Fruit fly (Drosophila melanogaster) whole organism, embryonic: Measurements from ENCODE around the gene Cat.

ENCODE experiments used
- ATbp ChIP-seq: fragments of 200-800 bp; sonication (Bioruptor generic); optimal IDR thresholded peaks from 2 replicates; lab custom pipeline; 2017; ENCODE audit warnings: missing biosample characterization, mild to moderate bottlenecking, missing genetic modification characterization, missing genetic modification reagents
- Atf3 ChIP-seq: fragments of 200-800 bp; sonication (Bioruptor generic); optimal IDR thresholded peaks from 3 replicates; lab custom pipeline; 2016; ENCODE audit warnings: missing biosample characterization, missing genetic modification characterization
- Bteb2 ChIP-seq: fragments of 200-800 bp; sonication (Bioruptor generic); optimal IDR thresholded peaks from 2 replicates; lab custom pipeline; 2016; ENCODE audit warnings: missing biosample characterization, missing genetic modification characterization
- CG10979 ChIP-seq: fragments of 200-800 bp; sonication (Bioruptor generic); optimal IDR thresholded peaks from 2 replicates; lab custom pipeline; 2018; ENCODE audit warnings: missing biosample characterization, mild to moderate bottlenecking, missing genetic modification characterization, moderate library complexity
- CG1233 ChIP-seq: fragments of 200-800 bp; sonication (Bioruptor generic); optimal IDR thresholded peaks from 4 replicates; lab custom pipeline; 2018; ENCODE audit warnings: missing biosample characterization, mild to moderate bottlenecking, missing genetic modification characterization
- CG13287 ChIP-seq: fragments of 200-800 bp; sonication (Bioruptor generic); IDR thresholded peaks from 2 replicates; pipeline ENCODE4 v1.3.6; 2022; ENCODE audit warnings: missing biosample characterization, missing genetic modification characterization; ENCODE audit not compliant: partially characterized antibody
- CG17359 ChIP-seq: fragments of 200-800 bp; sonication (Bioruptor generic); optimal IDR thresholded peaks from 3 replicates; lab custom pipeline; 2018; ENCODE audit warnings: missing biosample characterization, mild to moderate bottlenecking, missing genetic modification characterization, moderate library complexity
- CG1792 ChIP-seq: fragments of 200-800 bp; sonication (Bioruptor generic); optimal IDR thresholded peaks from 2 replicates; lab custom pipeline; 2016; ENCODE audit warnings: missing biosample characterization, missing genetic modification characterization
- CG32532 ChIP-seq: fragments of 200-800 bp; sonication (Bioruptor generic); IDR thresholded peaks from 2 replicates; pipeline ENCODE4 v1.3.6; 2022; ENCODE audit warnings: missing biosample characterization, missing genetic modification characterization
- CG3281 ChIP-seq: fragments of 200-800 bp; sonication (Bioruptor generic); optimal IDR thresholded peaks from 3 replicates; lab custom pipeline; 2017; ENCODE audit warnings: missing biosample characterization, mild to moderate bottlenecking, missing genetic modification characterization
- CG33213 ChIP-seq: fragments of 200-800 bp; sonication (Bioruptor generic); optimal IDR thresholded peaks from 3 replicates; lab custom pipeline; 2016; ENCODE audit warnings: missing biosample characterization, missing genetic modification characterization
- CG4360 ChIP-seq: fragments of 200-800 bp; sonication (Bioruptor generic); IDR thresholded peaks from 2 replicates; pipeline ENCODE4 v1.3.6; 2022; ENCODE audit warnings: missing biosample characterization, missing genetic modification characterization
- CG4854 ChIP-seq: fragments of 200-800 bp; sonication (Bioruptor generic); optimal IDR thresholded peaks from 2 replicates; lab custom pipeline; 2016; ENCODE audit warnings: missing biosample characterization, missing genetic modification characterization, inconsistent platforms
- CG5245 ChIP-seq: fragments of 200-800 bp; sonication (Bioruptor generic); optimal IDR thresholded peaks from 3 replicates; lab custom pipeline; 2016; ENCODE audit warnings: missing biosample characterization, missing genetic modification characterization
- CG6854 ChIP-seq: fragments of 200-800 bp; sonication (Bioruptor generic); optimal IDR thresholded peaks from 3 replicates; lab custom pipeline; 2017; ENCODE audit warnings: missing biosample characterization, mild to moderate bottlenecking, missing genetic modification characterization
- CG7357 ChIP-seq: fragments of 200-800 bp; sonication (Bioruptor generic); IDR thresholded peaks from 3 replicates; pipeline ENCODE4 v1.3.6; 2022; ENCODE audit warnings: missing biosample characterization, missing genetic modification characterization
- CG7745 ChIP-seq: fragments of 200-800 bp; sonication (Bioruptor generic); optimal IDR thresholded peaks from 2 replicates; lab custom pipeline; 2018; ENCODE audit warnings: missing biosample characterization, mild to moderate bottlenecking, missing genetic modification characterization, moderate library complexity
- CG9727 ChIP-seq: fragments of 200-800 bp; sonication (Bioruptor generic); optimal IDR thresholded peaks from 3 replicates; lab custom pipeline; 2017; ENCODE audit warnings: missing biosample characterization, mild to moderate bottlenecking, missing genetic modification characterization
- CG9817 ChIP-seq: fragments of 200-800 bp; sonication (Bioruptor generic); optimal IDR thresholded peaks from 2 replicates; lab custom pipeline; 2018; ENCODE audit warnings: missing biosample characterization, mild to moderate bottlenecking, missing genetic modification characterization, moderate library complexity
- Dfd ChIP-seq, 2 experiments: fragments of >200 bp; optimal IDR thresholded peaks; 2 replicates each; lab custom pipeline; 2017; ENCODE audit warnings: missing biosample characterization in 2 of 2, missing genetic modification characterization in 2 of 2
- Dll ChIP-seq: fragments of 200-800 bp; sonication (Bioruptor generic); IDR thresholded peaks from 4 replicates; pipeline ENCODE4 v1.3.6; 2022; ENCODE audit warnings: missing biosample characterization, missing genetic modification characterization; ENCODE audit not compliant: partially characterized antibody
- Drgx ChIP-seq: fragments of 200-800 bp; sonication (Bioruptor generic); IDR thresholded peaks from 2 replicates; pipeline ENCODE4 v1.3.6; 2022; ENCODE audit warnings: missing biosample characterization, missing genetic modification characterization
- HLH3B ChIP-seq: fragments of 200-800 bp; sonication (Bioruptor generic); IDR thresholded peaks from 2 replicates; pipeline ENCODE4 v1.3.6; 2022; ENCODE audit warnings: missing biosample characterization, missing genetic modification characterization
- HLHmδ ChIP-seq: fragments of 200-800 bp; sonication (Bioruptor generic); optimal IDR thresholded peaks from 2 replicates; lab custom pipeline; 2018; ENCODE audit warnings: missing biosample characterization, mild to moderate bottlenecking, missing genetic modification characterization, moderate library complexity
- NK7.1 ChIP-seq: fragments of 200-800 bp; sonication (Bioruptor generic); optimal IDR thresholded peaks from 3 replicates; lab custom pipeline; 2016; ENCODE audit warnings: missing biosample characterization, missing genetic modification characterization
- Sin3A ChIP-seq: fragments of >200 bp; optimal IDR thresholded peaks from 2 replicates; lab custom pipeline; 2018
- ac ChIP-seq: fragments of 200-800 bp; sonication (Bioruptor generic); optimal IDR thresholded peaks from 3 replicates; lab custom pipeline; 2017; ENCODE audit warnings: missing biosample characterization, mild to moderate bottlenecking, missing genetic modification characterization
- crc ChIP-seq: fragments of 200-800 bp; sonication (Bioruptor generic); optimal IDR thresholded peaks from 2 replicates; lab custom pipeline; 2016; ENCODE audit warnings: missing biosample characterization, missing genetic modification characterization
- crp ChIP-seq, 2 experiments: fragments of 200-800 bp; sonication (Bioruptor generic); optimal IDR thresholded peaks; 2 replicates in 1 of 2; 3 replicates in 1 of 2; lab custom pipeline; 2017; ENCODE audit warnings: missing biosample characterization in 2 of 2, missing genetic modification characterization in 2 of 2, mild to moderate bottlenecking in 1 of 2, moderate library complexity in 1 of 2
- ftz-f1 ChIP-seq: fragments of 200-800 bp; sonication (Bioruptor generic); optimal IDR thresholded peaks from 2 replicates; lab custom pipeline; 2016; ENCODE audit warnings: missing biosample characterization, missing genetic modification characterization
- fu2 ChIP-seq: fragments of 200-800 bp; sonication (Bioruptor generic); optimal IDR thresholded peaks from 2 replicates; lab custom pipeline; 2016; ENCODE audit warnings: missing biosample characterization, missing genetic modification characterization
- gem ChIP-seq: fragments of 200-800 bp; sonication (Bioruptor generic); optimal IDR thresholded peaks from 2 replicates; lab custom pipeline; 2019; ENCODE audit warnings: missing biosample characterization, mild to moderate bottlenecking, missing genetic modification characterization, moderate library complexity
- her ChIP-seq: fragments of 200-800 bp; sonication (Bioruptor generic); optimal IDR thresholded peaks from 2 replicates; lab custom pipeline; 2016; ENCODE audit warnings: missing biosample characterization, missing genetic modification characterization
- ken ChIP-seq: fragments of 200-800 bp; sonication (Bioruptor generic); IDR thresholded peaks from 3 replicates; pipeline ENCODE4 v1.3.6; 2022; ENCODE audit warnings: missing biosample characterization, missing genetic modification characterization
- knrl ChIP-seq: fragments of 200-800 bp; sonication (Bioruptor generic); IDR thresholded peaks from 3 replicates; pipeline ENCODE4 v1.3.6; 2022; ENCODE audit warnings: missing biosample characterization, missing genetic modification characterization; ENCODE audit not compliant: partially characterized antibody
- lov ChIP-seq, 2 experiments: fragments of 200-800 bp in 1 of 2; fragments of >200 bp in 1 of 2; sonication (Bioruptor generic) in 1 of 2; IDR thresholded peaks in 1 of 2; optimal IDR thresholded peaks in 1 of 2; 2 replicates in 1 of 2; 3 replicates in 1 of 2; pipeline versions ENCODE4 v1.3.6 to Lab custom; 2017 to 2022; ENCODE audit warnings: missing biosample characterization in 1 of 2, missing genetic modification characterization in 1 of 2
- nerfin-1 ChIP-seq: fragments of 200-800 bp; sonication (Bioruptor generic); optimal IDR thresholded peaks from 3 replicates; lab custom pipeline; 2019; ENCODE audit warnings: missing biosample characterization, mild to moderate bottlenecking, missing genetic modification characterization, moderate library complexity
- nmo ChIP-seq: fragments of 200-800 bp; sonication (Bioruptor generic); optimal IDR thresholded peaks from 2 replicates; lab custom pipeline; 2018; ENCODE audit warnings: missing biosample characterization, mild to moderate bottlenecking, missing genetic modification characterization, moderate library complexity
- peb ChIP-seq: fragments of 200-800 bp; sonication (Bioruptor generic); IDR thresholded peaks from 2 replicates; pipeline ENCODE4 v1.3.6; 2022; ENCODE audit warnings: missing biosample characterization, missing genetic modification characterization
- pho ChIP-seq: fragments of 200-800 bp; sonication (Bioruptor generic); optimal IDR thresholded peaks from 2 replicates; lab custom pipeline; 2016; ENCODE audit warnings: missing biosample characterization, missing genetic modification characterization
- pita ChIP-seq: fragments of 200-800 bp; sonication (Bioruptor generic); optimal IDR thresholded peaks from 2 replicates; lab custom pipeline; 2017; ENCODE audit warnings: missing biosample characterization, mild to moderate bottlenecking, missing genetic modification characterization
- pnt ChIP-seq: fragments of 200-800 bp; sonication (Bioruptor generic); optimal IDR thresholded peaks from 3 replicates; lab custom pipeline; 2016; ENCODE audit warnings: missing biosample characterization, missing genetic modification characterization
- ro ChIP-seq: fragments of 200-800 bp; sonication (Bioruptor generic); IDR thresholded peaks from 2 replicates; pipeline ENCODE4 v1.3.6; 2022; ENCODE audit warnings: missing biosample characterization, missing genetic modification characterization
- salm ChIP-seq: fragments of 200-800 bp; sonication (Bioruptor generic); optimal IDR thresholded peaks from 2 replicates; lab custom pipeline; 2018; ENCODE audit warnings: missing biosample characterization, mild to moderate bottlenecking, missing genetic modification characterization
- sc ChIP-seq, 3 experiments: fragments of >200 bp in 2 of 3; fragments of 200-800 bp in 1 of 3; sonication (Bioruptor generic) in 1 of 3; optimal IDR thresholded peaks; 2 replicates in 2 of 3; 3 replicates in 1 of 3; lab custom pipeline; 2017; ENCODE audit warnings: mild to moderate bottlenecking in 1 of 3, missing biosample characterization in 1 of 3, missing genetic modification characterization in 1 of 3, missing genetic modification reagents in 1 of 3
- sens ChIP-seq: fragments of 200-800 bp; sonication (Bioruptor generic); peaks from one replicate; lab custom pipeline; 2016; ENCODE audit warnings: missing biosample characterization, missing genetic modification characterization
- sens-2 ChIP-seq: fragments of 200-800 bp; sonication (Bioruptor generic); IDR thresholded peaks from 2 replicates; pipeline ENCODE4 v1.3.6; 2022; ENCODE audit warnings: missing biosample characterization, missing genetic modification characterization
- ssp ChIP-seq: fragments of 200-800 bp; sonication (Bioruptor generic); IDR thresholded peaks from 2 replicates; pipeline ENCODE4 v1.3.6; 2022; ENCODE audit warnings: missing biosample characterization, missing genetic modification characterization
- sug ChIP-seq: fragments of 200-800 bp; optimal IDR thresholded peaks from 2 replicates; lab custom pipeline; 2019; ENCODE audit warnings: missing biosample characterization, mild to moderate bottlenecking, missing genetic modification characterization, moderate library complexity
- zen ChIP-seq: fragments of 200-800 bp; sonication (Bioruptor generic); optimal IDR thresholded peaks from 3 replicates; lab custom pipeline; 2018; ENCODE audit warnings: missing biosample characterization, mild to moderate bottlenecking, missing genetic modification characterization, moderate library complexity

Gene Cat

dm6 chr3L:18837707-18838244 lies 15.4 kb downstream of the Cat start (continued):
- TF ChIP-seq ken (GFP tag; lab: Robert Waterston, UW) (no peak), salm (tag; lab: Kevin White, UChicago) (no peak), CG5245 (GFP tag; lab: Kevin White, UChicago) (no peak), NK7.1 (GFP tag; lab: Kevin White, UChicago) (peak; percentile 43), HLHmδ (GFP tag; lab: Kevin White, UChicago) (no peak), nmo (GFP tag; lab: Kevin White, UChicago) (no peak), CG4854 (GFP tag; lab: Kevin White, UChicago) (peak; percentile 37), sens-2 (GFP tag; lab: Robert Waterston, UW) (no peak), CG32532 (GFP tag; lab: Robert Waterston, UW) (no peak), CG33213 (GFP tag; lab: Kevin White, UChicago) (no peak), CG9817 (tag; lab: Kevin White, UChicago) (no peak), CG7357 (GFP tag; lab: Robert Waterston, UW) (no peak), CG9727 (GFP tag; lab: Kevin White, UChicago) (no peak), pita (GFP tag; lab: Kevin White, UChicago) (no peak), HLH3B (GFP tag; lab: Robert Waterston, UW) (no peak), ro (GFP tag; lab: Robert Waterston, UW) (no peak), nerfin-1 (no peak), crp (GFP tag; optimal IDR thresholded peaks at IDR 0.05; lab: Kevin White, UChicago) (no peak), CG4360 (GFP tag; lab: Robert Waterston, UW) (no peak), ac (peak; percentile 5), Sin3A (lab: Kevin White, UChicago) (no peak), CG3281 (GFP tag; lab: Kevin White, UChicago) (peak; percentile 13), CG10979 (tag; lab: Kevin White, UChicago) (peak; percentile 17), pnt (GFP tag; lab: Kevin White, UChicago) (no peak), fu2 (GFP tag; lab: Kevin White, UChicago) (no peak), zen (tag; lab: Kevin White, UChicago) (peak; percentile 10), CG7745 (tag; lab: Kevin White, UChicago) (no peak), sc (optimal IDR thresholded peaks at IDR 0.05; lab: Kevin White, UChicago) (no peak), sc (GFP tag; optimal IDR thresholded peaks at IDR 0.05; lab: Kevin White, UChicago) (no peak), knrl (GFP tag; lab: Robert Waterston, UW) (no peak), her (GFP tag; lab: Kevin White, UChicago) (no peak), CG6854 (GFP tag; lab: Kevin White, UChicago) (peak; percentile 51), Drgx (GFP tag; lab: Robert Waterston, UW) (no peak), peb (no peak), gem (peak; percentile 32), Dfd (GFP tag; optimal IDR thresholded peaks at IDR 0.05; lab: Kevin White, UChicago) (no peak), ATbp (GFP tag; lab: Kevin White, UChicago) (peak; percentile 73), sens (GFP tag; lab: Kevin White, UChicago) (peak; percentile 94), lov (optimal IDR thresholded peaks at IDR 0.05; lab: Kevin White, UChicago) (no peak), lov (GFP tag; IDR thresholded peaks at IDR 0.05; lab: Robert Waterston, UW) (no peak), CG1792 (GFP tag; lab: Kevin White, UChicago) (peak; percentile 18), CG13287 (GFP tag; lab: Robert Waterston, UW) (no peak), Bteb2 (GFP tag; lab: Kevin White, UChicago) (no peak), ssp (GFP tag; lab: Robert Waterston, UW) (no peak), crc (peak; percentile 26), CG1233 (GFP tag; lab: Kevin White, UChicago) (peak; percentile 58), ftz-f1 (no peak), pho (GFP tag; lab: Kevin White, UChicago) (peak; percentile 2), CG17359 (tag; lab: Kevin White, UChicago) (peak; percentile 35), Dll (GFP tag; lab: Robert Waterston, UW) (no peak), sug (tag; lab: Kevin White, UChicago) (no peak), Atf3 (GFP tag; lab: Kevin White, UChicago) (no peak)
